Fruit fly (Drosophila melanogaster): ENCODE results near the gene CG15771.

CG15771 gene

dm6 chrX:5745840-5746815 lies 9.2 kb upstream of the CG15771 start (continued):
- TF ChIP-seq Mrtf (GFP tag; IDR thresholded peaks at IDR 0.05) (peak; percentile 75; the same call in 2 of the 3 replicates), grn (GFP tag; optimal IDR thresholded peaks at IDR 0.05) (no peak), da (GFP tag; optimal IDR thresholded peaks at IDR 0.05) (no peak), Nf-YA (GFP tag; IDR thresholded peaks at IDR 0.05) (0 out of 2 replicates have a peak, but pooled peaks have one; percentile 35), CG2202 (tag; optimal IDR thresholded peaks at IDR 0.05) (peak; percentile 37)

- TF ChIP-seq CG31365 (tag; optimal IDR thresholded peaks at IDR 0.05) (peak; percentile 71), grau (tag; optimal IDR thresholded peaks at IDR 0.05) (peak; percentile 100), CG9437 (GFP tag; optimal IDR thresholded peaks at IDR 0.05) (peak; percentile 81), Kr (GFP tag; optimal IDR thresholded peaks at IDR 0.05) (peak; percentile 2), gem (tag; optimal IDR thresholded peaks at IDR 0.05) (peak; percentile 93), mld (GFP tag; IDR thresholded peaks at IDR 0.05; ENCODE audit: partially characterized antibody) (no peak), Ets97D (GFP tag; optimal IDR thresholded peaks at IDR 0.05) (peak; percentile 73), CG43689 (GFP tag; IDR thresholded peaks at IDR 0.05) (peak; percentile 56; the same call in 1 of the 2 replicates), tx (GFP tag; optimal IDR thresholded peaks at IDR 0.05) (peak; percentile 91), Taf1 (GFP tag; IDR thresholded peaks at IDR 0.05) (peak; percentile 86), CG4617 (GFP tag; optimal IDR thresholded peaks at IDR 0.05; ENCODE audit: borderline replicate concordance) (peak; percentile 74), CG17361 (GFP tag; IDR thresholded peaks at IDR 0.05) (peak; percentile 93), crol (GFP tag; IDR thresholded peaks at IDR 0.05) (peak; percentile 65), dimm (GFP tag; IDR thresholded peaks at IDR 0.05) (peak; percentile 21; the same call in 1 of the 2 replicates), tup (GFP tag; optimal IDR thresholded peaks at IDR 0.05) (peak; percentile 72), cad (GFP tag; optimal IDR thresholded peaks at IDR 0.05) (no peak), CG12744 (GFP tag; optimal IDR thresholded peaks at IDR 0.05) (peak; percentile 88), NK7.1 (GFP tag; optimal IDR thresholded peaks at IDR 0.05) (peak; percentile 75), ssp (GFP tag; IDR thresholded peaks at IDR 0.05) (peak; percentile 78), CG15011 (GFP tag; optimal IDR thresholded peaks at IDR 0.05) (peak; percentile 71), vnd (GFP tag; IDR thresholded peaks at IDR 0.05; ENCODE audit: partially characterized antibody) (no peak), pb (GFP tag; optimal IDR thresholded peaks at IDR 0.05) (peak; percentile 81), CG10543 (GFP tag; optimal IDR thresholded peaks at IDR 0.05) (peak; percentile 90), inv (GFP tag; IDR thresholded peaks at IDR 0.05; ENCODE audit: partially characterized antibody) (no peak; the same call in 1 of the 2 replicates), CG14667 (GFP tag; IDR thresholded peaks at IDR 0.05) (peak; percentile 82), CG18262 (tag; optimal IDR thresholded peaks at IDR 0.05) (peak; percentile 87), chm (GFP tag; IDR thresholded peaks at IDR 0.05) (peak; percentile 73), CG7357 (GFP tag; IDR thresholded peaks at IDR 0.05) (peak; percentile 80), Opbp (GFP tag; IDR thresholded peaks at IDR 0.05; ENCODE audit: partially characterized antibody) (0 out of 3 replicates have a peak, but pooled peaks have one; percentile 32), gfzf (GFP tag; optimal IDR thresholded peaks at IDR 0.05) (peak; percentile 92), CG3847 (GFP tag; IDR thresholded peaks at IDR 0.05) (peak; percentile 89), Abd-B (GFP tag; optimal IDR thresholded peaks at IDR 0.05) (peak; percentile 91), Spps (tag; optimal IDR thresholded peaks at IDR 0.05) (peak; percentile 64), Stat92E (GFP tag; optimal IDR thresholded peaks at IDR 0.05) (peak in 1 of 3 experiments; percentile 38), dmrt99B (tag; optimal IDR thresholded peaks at IDR 0.05) (peak; percentile 90), sqz (GFP tag; optimal IDR thresholded peaks at IDR 0.05) (peak; percentile 60), CG4424 (GFP tag; optimal IDR thresholded peaks at IDR 0.05) (peak; percentile 90), CG12071 (GFP tag; optimal IDR thresholded peaks at IDR 0.05) (peak; percentile 88)
These were observed 8.2 kb upstream of the CG15771 start, which contains the start of the genes IntS6 and Rtel1 for dm6 chrX:5746864-5747861. IntS6 (minus strand) TSS chrX:5747254. Rtel1 (plus strand) TSS chrX:5747747.

All from whole organism, embryonic.